Worm (Caenorhabditis elegans) whole organism, L4 larva: ENCODE measurements around the gene col-152.

Experiments used
- ceh-82 ChIP-seq: sonication (generic microtip); optimal IDR thresholded peaks from 2 replicates; lab custom pipeline; 2017; ENCODE audit warnings: missing biosample characterization, missing genetic modification characterization
- daf-19 ChIP-seq: fragments of 200-800 bp; sonication (Bioruptor generic); conservative IDR thresholded peaks from 2 replicates; pipeline ENCODE4 v1.3.6; 2022; ENCODE audit warnings: missing genetic modification characterization, missing compliant biosample characterization
- dmd-8 ChIP-seq: fragments of 200-800 bp; sonication (Bioruptor generic); IDR thresholded peaks from 2 replicates; pipeline ENCODE4 v1.3.6; 2022; ENCODE audit warnings: missing genetic modification characterization, missing compliant biosample characterization
- dpl-1 ChIP-seq: fragments of 150-350 bp; optimal IDR thresholded peaks from 2 replicates; lab custom pipeline; 2014; ENCODE audit warnings: missing biosample characterization, missing genetic modification reagents, missing genetic modification characterization
- lin-1 ChIP-seq: fragments of 200-800 bp; sonication (Bioruptor generic); IDR thresholded peaks from 2 replicates; pipeline ENCODE4 v1.3.6; 2022; ENCODE audit warnings: missing genetic modification reagents, missing genetic modification characterization, missing compliant biosample characterization
- lin-13 ChIP-seq: fragments of 150-350 bp; optimal IDR thresholded peaks from 2 replicates; lab custom pipeline; 2014; ENCODE audit warnings: missing biosample characterization, missing genetic modification reagents, missing genetic modification characterization
- mep-1 ChIP-seq: fragments of 150-350 bp; sonication (generic microtip); optimal IDR thresholded peaks from 3 replicates; lab custom pipeline; 2014; ENCODE audit warnings: missing biosample characterization, missing genetic modification characterization
- nhr-76 ChIP-seq: fragments of 150-350 bp; optimal IDR thresholded peaks from 2 replicates; lab custom pipeline; 2014; ENCODE audit warnings: missing biosample characterization, missing genetic modification characterization
- pqm-1 ChIP-seq: sonication (generic microtip); optimal IDR thresholded peaks from 2 replicates; lab custom pipeline; 2017; ENCODE audit warnings: missing biosample characterization, missing genetic modification characterization
- skn-1 ChIP-seq: fragments of 150-350 bp; optimal IDR thresholded peaks from 2 replicates; lab custom pipeline; 2014; ENCODE audit warnings: missing biosample characterization, missing genetic modification characterization
- spr-3 ChIP-seq: fragments of 200-800 bp; sonication (Bioruptor generic); optimal IDR thresholded peaks from 2 replicates; lab custom pipeline; 2018; ENCODE audit warnings: mild to moderate bottlenecking, missing genetic modification characterization, missing compliant biosample characterization

DNA sequence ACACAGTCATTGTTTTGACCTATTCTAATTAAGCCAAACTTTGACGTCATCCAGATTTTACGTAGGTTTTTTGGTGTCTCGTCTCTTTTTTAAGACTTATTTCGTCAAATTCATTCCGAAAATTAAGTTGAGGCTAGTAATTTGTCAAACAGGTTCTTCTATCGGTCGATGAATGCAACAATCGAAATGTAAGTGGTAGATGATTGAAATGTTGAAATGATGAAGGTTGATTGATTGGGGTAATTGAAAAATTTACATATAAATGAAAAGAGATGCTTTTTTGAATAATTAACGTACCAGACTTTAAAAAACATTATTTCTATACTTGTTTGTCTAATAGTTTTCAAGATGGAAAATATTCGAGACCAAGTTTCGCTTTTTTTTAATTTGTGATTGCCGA, 4.4 kb upstream of the col-152 start:
- TF ChIP-seq daf-19 (GFP tag; lab: Robert Waterston, UW) (no peak), dmd-8 (GFP tag; lab: Robert Waterston, UW) (no peak), nhr-76 (tag; lab: Kevin White, UChicago) (no peak), dpl-1 (no peak), ceh-82 (tag; lab: Kevin White, UChicago) (no peak), spr-3 (GFP tag; lab: Kevin White, UChicago) (no peak), lin-1 (GFP tag; lab: Robert Waterston, UW) (no peak), lin-13 (GFP tag; lab: Kevin White, UChicago) (no peak), pqm-1 (tag; lab: Kevin White, UChicago) (no peak), mep-1 (tag; lab: Kevin White, UChicago) (no peak), skn-1 (tag; lab: Kevin White, UChicago) (no peak)
